Worm (Caenorhabditis elegans): Measurements from ENCODE around the gene kcc-1.

The kcc-1 gene

DNA sequence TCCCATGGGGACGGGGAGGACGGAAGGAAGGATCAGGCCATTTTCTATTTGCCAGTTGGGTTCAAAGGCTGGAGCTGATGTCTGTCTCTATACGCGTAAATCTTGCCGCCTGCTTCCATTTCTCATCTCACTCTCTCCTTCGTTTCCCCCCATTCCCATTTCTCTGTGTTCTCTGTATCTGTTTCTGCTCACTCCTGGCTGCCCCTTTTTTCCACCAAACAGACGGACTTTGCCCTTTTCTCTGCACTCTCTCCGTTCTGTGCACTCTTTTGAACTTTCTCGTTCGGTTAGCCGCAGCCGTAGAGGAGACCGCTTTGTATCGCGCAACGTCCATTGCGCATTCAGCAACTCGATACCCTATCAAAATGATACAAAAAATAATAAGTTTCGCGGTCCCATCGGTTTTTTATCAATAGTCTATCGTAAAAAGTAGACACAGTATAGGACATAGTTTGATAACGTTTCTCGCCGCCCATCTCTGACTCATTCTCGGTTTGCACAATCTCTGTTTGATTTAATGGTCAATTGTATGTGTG lies 29.4 kb downstream of the kcc-1 start (continued):
- TF ChIP-seq ceh-44 (GFP tag; IDR thresholded peaks at IDR 0.05) (no peak), F26F4.8 (GFP tag; conservative IDR thresholded peaks at IDR 0.05) (no peak), lin-38 (GFP tag; IDR thresholded peaks at IDR 0.05) (no peak), lin-1 (GFP tag; IDR thresholded peaks at IDR 0.05) (peak; percentile 46; the same call in 1 of the 2 replicates), nhr-102 (tag; optimal IDR thresholded peaks at IDR 0.05) (no peak), R02D3.7 (tag; optimal IDR thresholded peaks at IDR 0.05) (no peak), duxl-1 (tag; optimal IDR thresholded peaks at IDR 0.05; ENCODE audit: poor library complexity) (no peak), spr-3 (GFP tag; optimal IDR thresholded peaks at IDR 0.05) (no peak), mxl-3 (GFP tag; optimal IDR thresholded peaks at IDR 0.05) (no peak), zip-11 (GFP tag; IDR thresholded peaks at IDR 0.05) (no peak), F49E8.2 (tag; optimal IDR thresholded peaks at IDR 0.05; ENCODE audit: borderline replicate concordance) (no peak), Y105C5A.15 (GFP tag; IDR thresholded peaks at IDR 0.05) (no peak), mes-2 (tag; optimal IDR thresholded peaks at IDR 0.05; ENCODE audit: poor library complexity, severe bottlenecking) (peak; percentile 38), dmd-6 (GFP tag; IDR thresholded peaks at IDR 0.05) (peak; percentile 69; the same call in 1 of the 2 replicates), nhr-48 (tag; optimal IDR thresholded peaks at IDR 0.05) (no peak), zfp-2 (tag; optimal IDR thresholded peaks at IDR 0.05) (no peak), nhr-77 (tag; optimal IDR thresholded peaks at IDR 0.05) (no peak), madf-5 (GFP tag; IDR thresholded peaks at IDR 0.05) (no peak), ces-1 (GFP tag; optimal IDR thresholded peaks at IDR 0.05) (no peak), Y48G9A.11 (GFP tag; IDR thresholded peaks at IDR 0.05) (no peak), mep-1 (tag; optimal IDR thresholded peaks at IDR 0.05) (peak; percentile 71), dve-1 (tag; optimal IDR thresholded peaks at IDR 0.05; ENCODE audit: insufficient read depth) (peak; percentile 78), gei-8 (GFP tag; optimal IDR thresholded peaks at IDR 0.05) (no peak), zip-2 (tag; optimal IDR thresholded peaks at IDR 0.05) (no peak), zfp-3 (GFP tag; conservative IDR thresholded peaks at IDR 0.05) (no peak), tag-97 (GFP tag; IDR thresholded peaks at IDR 0.05) (no peak), dmd-9 (GFP tag; IDR thresholded peaks at IDR 0.05) (no peak), set-16 (GFP tag; IDR thresholded peaks at IDR 0.05) (no peak), lir-3 (tag; optimal IDR thresholded peaks at IDR 0.05) (no peak), nhr-28 (tag; optimal IDR thresholded peaks at IDR 0.05) (peak; percentile 89), lin-29 (GFP tag; IDR thresholded peaks at IDR 0.05) (no peak), daf-19 (GFP tag; conservative IDR thresholded peaks at IDR 0.05) (no peak), ceh-62 (tag; optimal IDR thresholded peaks at IDR 0.05) (no peak), T26A8.4 (GFP tag; IDR thresholded peaks at IDR 0.05) (0 out of 2 replicates have a peak, but pooled peaks have one; percentile 41), hlh-11 (tag; optimal IDR thresholded peaks at IDR 0.05) (peak; percentile 77), attf-4 (tag; optimal IDR thresholded peaks at IDR 0.05) (no peak), ceh-82 (tag; optimal IDR thresholded peaks at IDR 0.05) (no peak), snpc-1.2 (GFP tag; IDR thresholded peaks at IDR 0.05) (no peak), ZK546.5 (tag; optimal IDR thresholded peaks at IDR 0.05) (no peak), mdt-29 (GFP tag; IDR thresholded peaks at IDR 0.05) (no peak), php-3 (GFP tag; IDR thresholded peaks at IDR 0.05) (peak; percentile 62; the same call in 1 of the 2 replicates), unc-39 (tag; optimal IDR thresholded peaks at IDR 0.05) (no peak), zag-1 (tag; optimal IDR thresholded peaks at IDR 0.05) (no peak), ZK337.2 (GFP tag; IDR thresholded peaks at IDR 0.05) (no peak), spr-1 (tag; optimal IDR thresholded peaks at IDR 0.05) (no peak), hlh-30 (tag; optimal IDR thresholded peaks at IDR 0.05; ENCODE audit: insufficient read depth) (peak; percentile 16), ztf-7 (tag; optimal IDR thresholded peaks at IDR 0.05) (no peak), nhr-25 (tag; optimal IDR thresholded peaks at IDR 0.05; ENCODE audit: borderline replicate concordance, insufficient read depth) (no peak), rbr-2 (tag; optimal IDR thresholded peaks at IDR 0.05) (peak; percentile 64), aly-2 (tag; optimal IDR thresholded peaks at IDR 0.05) (no peak), D1046.2 (GFP tag; IDR thresholded peaks at IDR 0.05) (no peak)

Measured in whole organism, L4 larva.